Worm (Caenorhabditis elegans): Measurements from ENCODE around the gene nhr-158.

ce11 chrV:3903424-3903823 is 29.5 kb upstream of the nhr-158 start:
- TF ChIP-seq ama-1 (optimal IDR thresholded peaks at IDR 0.05) (no peak), rbr-2 (tag; optimal IDR thresholded peaks at IDR 0.05) (no peak), lin-13 (GFP tag; optimal IDR thresholded peaks at IDR 0.05) (no peak), Y75B8A.6 (GFP tag; IDR thresholded peaks at IDR 0.05) (no peak), unc-39 (tag; optimal IDR thresholded peaks at IDR 0.05) (no peak), nhr-237 (tag; optimal IDR thresholded peaks at IDR 0.05) (no peak), nhr-11 (tag; optimal IDR thresholded peaks at IDR 0.05) (no peak), zag-1 (tag; optimal IDR thresholded peaks at IDR 0.05) (no peak), aly-2 (tag; optimal IDR thresholded peaks at IDR 0.05) (no peak)

Measured in whole organism, L4 larva.